Worm (Caenorhabditis elegans): ENCODE measurements around the gene pph-4.1.

ce11 chrIII:12331300-12331699 is 19.8 kb downstream of the pph-4.1 start:
- TF ChIP-seq T22C8.4 (GFP tag; IDR thresholded peaks at IDR 0.05), result no peak
- no peak for TF ChIP-seq ref-1 (GFP tag; conservative IDR thresholded peaks at IDR 0.05)
- TF ChIP-seq ztf-29 (GFP tag; IDR thresholded peaks at IDR 0.05), result no peak

Data from whole organism, midembryonic.